Fruit fly (Drosophila melanogaster): Measurements from ENCODE around the gene Sec23.

Sec23 gene

DNA sequence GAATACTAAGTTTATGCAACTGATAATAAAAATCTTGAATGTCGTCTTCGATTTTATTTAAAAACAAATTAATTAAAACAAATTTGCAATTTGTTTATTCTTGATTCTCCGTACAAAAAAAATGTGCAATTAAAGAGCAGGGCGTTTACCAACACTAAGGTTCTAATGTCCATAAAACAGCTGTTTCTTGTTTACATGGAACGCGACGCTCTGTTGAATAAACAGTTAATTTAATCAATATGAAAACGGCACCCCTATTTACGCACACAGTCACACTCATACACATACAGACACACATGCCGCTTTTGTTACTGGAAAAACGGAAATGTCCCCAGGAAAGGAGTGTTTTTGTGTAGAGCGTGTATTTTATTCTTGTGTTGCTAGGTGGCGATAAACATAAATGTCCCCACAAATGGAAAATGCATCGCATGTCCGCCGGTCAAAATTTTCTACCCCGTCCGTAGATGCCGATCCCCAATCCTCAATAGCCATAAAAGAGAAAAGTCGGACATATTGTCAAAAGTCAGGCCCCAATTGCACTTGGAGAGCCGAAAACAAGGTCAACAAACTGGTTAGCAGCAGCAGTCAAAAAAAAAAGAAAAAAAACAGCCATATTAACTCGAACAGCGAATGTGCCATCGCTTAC lies 25.8 kb upstream of the Sec23 start:
- TF ChIP-seq Pif1A (GFP tag; optimal IDR thresholded peaks at IDR 0.05): peak; percentile 21
- TF ChIP-seq Pif1B (GFP tag; optimal IDR thresholded peaks at IDR 0.05): peak; percentile 38
- peak; percentile 27 for TF ChIP-seq gl (tag; optimal IDR thresholded peaks at IDR 0.05)
- TF ChIP-seq CG34367 (tag; optimal IDR thresholded peaks at IDR 0.05): no peak
- TF ChIP-seq EcR (GFP tag; optimal IDR thresholded peaks at IDR 0.05): peak; percentile 25

DNA sequence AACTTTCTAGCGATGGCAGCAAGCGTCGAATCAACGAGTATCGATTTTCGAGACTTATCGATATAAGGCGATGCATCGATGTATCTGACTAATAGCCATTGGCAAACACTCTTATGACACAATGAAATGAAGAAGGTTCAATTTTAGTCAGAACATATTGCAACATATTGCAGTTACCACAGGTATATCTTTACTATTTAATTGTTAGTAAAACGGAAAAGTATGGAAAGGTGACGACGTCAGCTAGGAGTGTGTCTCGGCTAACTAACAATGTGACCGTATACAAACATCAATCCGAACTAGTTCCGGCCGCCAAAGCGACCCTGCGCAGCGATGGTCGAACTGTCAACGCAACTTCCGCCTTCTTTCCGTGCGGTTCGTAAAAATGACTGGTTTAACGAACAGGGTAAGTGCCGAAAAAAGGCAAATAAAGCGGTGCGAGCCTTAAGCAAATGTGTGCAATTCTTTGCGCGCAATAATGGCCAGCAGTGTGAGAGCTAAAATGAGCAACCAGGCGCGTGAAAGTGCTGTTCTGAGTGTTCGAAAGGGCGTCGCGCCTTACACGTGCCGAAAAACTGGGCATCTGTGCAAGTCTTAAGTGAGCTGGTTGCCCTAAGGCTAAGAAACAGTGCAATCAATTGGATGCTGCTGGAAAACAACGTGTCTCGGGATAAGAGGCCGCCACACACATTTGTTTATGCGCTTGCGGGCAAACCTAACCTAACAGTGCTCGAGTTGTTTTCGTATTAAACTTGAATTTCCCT lies 24.6 kb upstream of the Sec23 start, which contains the start of the genes Dph4, Spec2 and RpL13A:
Gene Dph4 (minus strand): TSS at position 11 of the 764 bp plus-strand sequence.
Gene Spec2 (minus strand): TSS at position 11 of the 764 bp plus-strand sequence.
Gene RpL13A (plus strand): TSS at position 360 of the 764 bp plus-strand sequence.
- TF ChIP-seq CG8159 (tag; optimal IDR thresholded peaks at IDR 0.05) (no peak), CG4496 (GFP tag; IDR thresholded peaks at IDR 0.05) (no peak), Pif1B (GFP tag; optimal IDR thresholded peaks at IDR 0.05) (no peak), gl (tag; optimal IDR thresholded peaks at IDR 0.05) (peak; percentile 72), CG8301 (tag; optimal IDR thresholded peaks at IDR 0.05) (peak; percentile 42), Pif1A (GFP tag; optimal IDR thresholded peaks at IDR 0.05) (no peak), CG10348 (GFP tag; IDR thresholded peaks at IDR 0.05) (no peak), CG34367 (tag; optimal IDR thresholded peaks at IDR 0.05) (peak; percentile 83), CG32121 (GFP tag; IDR thresholded peaks at IDR 0.05) (no peak), CG17806 (tag; optimal IDR thresholded peaks at IDR 0.05) (peak; percentile 34), CG15710 (tag; optimal IDR thresholded peaks at IDR 0.05) (peak; percentile 63), Snoo (tag; optimal IDR thresholded peaks at IDR 0.05) (peak; percentile 94), CG13204 (GFP tag; optimal IDR thresholded peaks at IDR 0.05) (no peak), EcR (GFP tag; optimal IDR thresholded peaks at IDR 0.05) (no peak), CG9948 (tag; optimal IDR thresholded peaks at IDR 0.05) (peak; percentile 22), rn (GFP tag; IDR thresholded peaks at IDR 0.05) (no peak), Ets98B (GFP tag; IDR thresholded peaks at IDR 0.05) (no peak)

DNA sequence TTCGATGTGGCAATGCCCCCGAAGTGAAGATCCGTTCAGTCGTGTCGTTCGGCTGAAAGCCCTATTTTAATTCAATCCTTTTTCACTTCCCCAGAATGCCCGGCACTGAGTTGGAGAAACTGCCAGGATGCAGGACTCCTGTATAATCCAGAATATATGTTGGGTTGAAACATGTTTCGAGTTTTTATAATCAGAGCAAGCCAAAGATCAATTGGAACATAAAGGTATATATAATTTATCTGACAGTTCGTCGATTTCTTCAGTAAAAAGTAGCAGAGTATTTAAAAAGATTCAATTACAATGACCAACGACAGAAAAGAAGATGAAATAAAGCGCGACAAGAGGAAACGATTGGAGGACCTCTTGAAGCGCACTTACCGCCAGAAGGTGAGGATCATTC lies 21.3 kb upstream of the Sec23 start, which contains the start of gene CG31551:
Gene CG31551 (plus strand): TSS at position 301 of the 400 bp plus-strand sequence.
- TF ChIP-seq CG4496 (GFP tag; IDR thresholded peaks at IDR 0.05): no peak
- no peak for TF ChIP-seq CG12605 (GFP tag; IDR thresholded peaks at IDR 0.05)
- TF ChIP-seq CG13204 (GFP tag; optimal IDR thresholded peaks at IDR 0.05): no peak
- TF ChIP-seq CG14655 (GFP tag; optimal IDR thresholded peaks at IDR 0.05): no peak
- TF ChIP-seq CG15710 (tag; optimal IDR thresholded peaks at IDR 0.05): no peak
- TF ChIP-seq Pif1A (GFP tag; optimal IDR thresholded peaks at IDR 0.05): no peak
- no peak for TF ChIP-seq D1 (tag; optimal IDR thresholded peaks at IDR 0.05)
- no peak for TF ChIP-seq fd96Ca (GFP tag; IDR thresholded peaks at IDR 0.05)
- no peak for TF ChIP-seq CG32121 (GFP tag; IDR thresholded peaks at IDR 0.05)
- no peak for TF ChIP-seq CG17806 (tag; optimal IDR thresholded peaks at IDR 0.05)
- TF ChIP-seq CG34367 (tag; optimal IDR thresholded peaks at IDR 0.05): no peak
- no peak for TF ChIP-seq CG8301 (tag; optimal IDR thresholded peaks at IDR 0.05)
- TF ChIP-seq EcR (GFP tag; optimal IDR thresholded peaks at IDR 0.05): no peak
- TF ChIP-seq CG9948 (tag; optimal IDR thresholded peaks at IDR 0.05): no peak
- TF ChIP-seq Ets98B (GFP tag; IDR thresholded peaks at IDR 0.05): no peak
- TF ChIP-seq gl (tag; optimal IDR thresholded peaks at IDR 0.05): no peak
- TF ChIP-seq Snoo (tag; optimal IDR thresholded peaks at IDR 0.05): no peak
- TF ChIP-seq rn (GFP tag; IDR thresholded peaks at IDR 0.05): no peak
- TF ChIP-seq Pif1B (GFP tag; optimal IDR thresholded peaks at IDR 0.05): no peak

DNA sequence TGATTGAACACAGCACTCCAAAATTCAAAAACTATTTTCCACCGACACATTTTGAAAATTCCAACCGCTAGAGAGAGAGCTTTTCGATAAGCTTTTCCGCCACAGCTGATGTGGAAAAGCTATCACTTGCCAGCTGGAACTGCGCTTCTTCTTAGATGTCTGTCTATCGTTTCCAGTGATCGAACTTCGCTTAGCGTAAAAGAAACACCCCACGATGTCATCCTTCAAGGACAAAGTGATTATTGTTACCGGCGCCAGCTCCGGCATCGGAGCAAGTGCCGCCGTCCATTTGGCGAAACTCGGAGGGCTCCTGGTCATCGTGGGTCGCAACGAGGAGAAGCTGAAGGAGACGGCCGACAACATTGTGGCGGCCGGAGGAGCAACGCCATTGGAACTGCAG lies 16.7 kb upstream of the Sec23 start, which contains the start of gene CG31549:
Gene CG31549 (plus strand): TSS at position 11 of the 400 bp plus-strand sequence.
- TF ChIP-seq CG13204 (GFP tag; optimal IDR thresholded peaks at IDR 0.05) (no peak), CG14655 (GFP tag; optimal IDR thresholded peaks at IDR 0.05) (no peak), Snoo (tag; optimal IDR thresholded peaks at IDR 0.05) (no peak)

DNA sequence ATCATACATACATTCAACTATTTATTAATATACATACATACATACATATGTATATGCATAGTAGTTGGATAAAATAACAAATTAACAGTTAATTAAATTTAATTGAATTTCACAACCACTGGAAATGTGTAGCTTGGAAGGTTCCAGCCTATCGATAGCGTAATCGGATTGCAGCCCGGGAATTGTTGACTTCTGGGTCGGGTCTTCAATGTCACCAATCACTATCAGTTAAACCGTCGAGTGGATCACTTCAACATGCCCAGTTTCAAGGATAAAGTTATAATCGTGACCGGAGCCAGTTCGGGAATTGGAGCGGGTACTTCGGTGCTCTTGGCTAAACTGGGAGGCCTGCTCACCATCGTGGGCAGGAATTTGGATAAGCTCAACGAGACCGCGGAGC lies 15.4 kb upstream of the Sec23 start, which contains the start of gene CG12171:
Gene CG12171 (plus strand): TSS at position 191 of the 400 bp plus-strand sequence.
- no peak for TF ChIP-seq CG8159 (tag; optimal IDR thresholded peaks at IDR 0.05)
- TF ChIP-seq EcR (GFP tag; optimal IDR thresholded peaks at IDR 0.05): peak; percentile 18
- no peak for TF ChIP-seq gl (tag; optimal IDR thresholded peaks at IDR 0.05)

DNA sequence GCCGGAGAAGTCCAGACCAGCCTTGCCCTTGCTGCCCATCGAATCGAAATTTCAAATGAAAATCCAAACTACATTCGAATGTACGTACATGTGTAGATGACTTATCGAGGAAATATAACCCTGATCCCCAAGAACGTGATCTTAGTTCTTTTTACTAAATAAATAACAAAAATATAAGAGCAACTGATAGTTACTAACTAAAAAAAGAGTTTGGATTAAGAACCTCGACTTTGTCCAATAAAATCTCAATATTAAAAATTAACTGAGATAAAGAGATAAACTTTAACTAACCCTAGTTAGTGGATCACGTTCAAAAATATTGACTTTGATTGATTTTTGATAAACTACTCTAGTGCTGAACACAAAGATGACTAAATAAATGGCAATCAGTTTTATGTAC lies 13.3 kb upstream of the Sec23 start, which contains the start of gene CG31546:
Gene CG31546 (minus strand): TSS at position 101 of the 400 bp plus-strand sequence.
- TF ChIP-seq CG8159 (tag; optimal IDR thresholded peaks at IDR 0.05): no peak
- TF ChIP-seq D1 (tag; optimal IDR thresholded peaks at IDR 0.05): no peak
- no peak for TF ChIP-seq CG10348 (GFP tag; IDR thresholded peaks at IDR 0.05)
- TF ChIP-seq CG9948 (tag; optimal IDR thresholded peaks at IDR 0.05): no peak
- no peak for TF ChIP-seq Snoo (tag; optimal IDR thresholded peaks at IDR 0.05)
- TF ChIP-seq rn (GFP tag; IDR thresholded peaks at IDR 0.05): no peak
- TF ChIP-seq Pif1A (GFP tag; optimal IDR thresholded peaks at IDR 0.05): no peak
- TF ChIP-seq CG13204 (GFP tag; optimal IDR thresholded peaks at IDR 0.05): no peak
- TF ChIP-seq CG12605 (GFP tag; IDR thresholded peaks at IDR 0.05): no peak
- no peak for TF ChIP-seq gl (tag; optimal IDR thresholded peaks at IDR 0.05)
- TF ChIP-seq CG8301 (tag; optimal IDR thresholded peaks at IDR 0.05): no peak
- no peak for TF ChIP-seq CG32121 (GFP tag; IDR thresholded peaks at IDR 0.05)
- no peak for TF ChIP-seq EcR (GFP tag; optimal IDR thresholded peaks at IDR 0.05)
- no peak for TF ChIP-seq fd96Ca (GFP tag; IDR thresholded peaks at IDR 0.05)
- TF ChIP-seq CG17806 (tag; optimal IDR thresholded peaks at IDR 0.05): no peak
- no peak for TF ChIP-seq CG34367 (tag; optimal IDR thresholded peaks at IDR 0.05)
